Worm (Caenorhabditis elegans) whole organism, L4/young adult: ENCODE measurements around the gene C35B1.5.

ENCODE experiments used
- W03F9.2 ChIP-seq: fragments of 150-350 bp; optimal IDR thresholded peaks from 2 replicates; lab custom pipeline; 2014; ENCODE audit warnings: missing biosample characterization, missing genetic modification characterization
- dao-5 ChIP-seq: sonication (generic microtip); optimal IDR thresholded peaks from 2 replicates; lab custom pipeline; 2016; ENCODE audit warnings: missing genotype, missing genetic modification characterization, moderate library complexity, missing compliant biosample characterization
- him-1 ChIP-seq: sonication (generic microtip); optimal IDR thresholded peaks from 2 replicates; lab custom pipeline; 2016; ENCODE audit warnings: missing genotype, missing genetic modification reagents, missing genetic modification characterization, missing compliant biosample characterization

DNA sequence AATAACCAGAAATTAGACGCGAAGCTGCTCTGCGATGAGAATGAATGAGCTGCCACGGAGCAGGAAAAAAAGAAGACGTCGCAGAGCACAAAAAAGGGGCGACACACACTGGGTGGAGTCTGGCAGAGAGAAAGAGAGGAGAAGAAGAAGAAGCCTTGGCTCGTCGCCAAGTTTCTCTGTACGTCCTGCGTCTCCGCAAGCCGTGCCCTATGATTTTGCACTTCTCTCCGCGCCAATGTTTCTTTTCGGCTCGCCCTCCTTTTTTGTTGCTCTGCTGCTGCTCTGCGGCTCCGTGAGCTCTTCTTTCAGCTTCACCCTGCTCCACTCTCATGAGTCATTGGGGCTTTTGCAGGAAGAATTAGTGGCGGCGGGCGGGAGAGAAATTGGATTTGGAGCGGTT lies 49.1 kb downstream of the C35B1.5 start, which contains the start of gene hlh-30:
- TF ChIP-seq dao-5 (tag; lab: Kevin White, UChicago) (no peak), W03F9.2 (no peak), him-1 (tag; lab: Kevin White, UChicago) (peak; percentile 90)
